Fruit fly (Drosophila melanogaster): ENCODE measurements around the gene CG12099.

The CG12099 gene

dm6 chr3L:1579169-1579853 is 21.0 kb upstream of the CG12099 start (continued):
- TF ChIP-seq HLH4C (GFP tag; IDR thresholded peaks at IDR 0.05; ENCODE audit: partially characterized antibody) (no peak), gt (GFP tag; IDR thresholded peaks at IDR 0.05) (no peak), bab2 (GFP tag; optimal IDR thresholded peaks at IDR 0.05) (peak; percentile 81), CG1233 (GFP tag; optimal IDR thresholded peaks at IDR 0.05) (peak; percentile 77), cwo (GFP tag; optimal IDR thresholded peaks at IDR 0.05) (peak; percentile 25), esg (GFP tag; conservative IDR thresholded peaks at IDR 0.05) (no peak; the same call in 1 of the 2 replicates), Deaf1 (tag; optimal IDR thresholded peaks at IDR 0.05) (no peak), CG16813 (GFP tag; IDR thresholded peaks at IDR 0.05; ENCODE audit: partially characterized antibody) (no peak), CG12155 (GFP tag; optimal IDR thresholded peaks at IDR 0.05) (peak; percentile 14), CG13624 (GFP tag; optimal IDR thresholded peaks at IDR 0.05) (no peak), pnt (GFP tag; optimal IDR thresholded peaks at IDR 0.05) (peak; percentile 61), CHES-1-like (GFP tag; optimal IDR thresholded peaks at IDR 0.05) (peak; percentile 72), CG7963 (GFP tag; IDR thresholded peaks at IDR 0.05; ENCODE audit: partially characterized antibody) (no peak), dysf (GFP tag; IDR thresholded peaks at IDR 0.05) (no peak; the same call in 1 of the 3 replicates), Opbp (GFP tag; IDR thresholded peaks at IDR 0.05; ENCODE audit: partially characterized antibody) (no peak), vvl (GFP tag; IDR thresholded peaks at IDR 0.05) (peak; percentile 37), Camta (GFP tag; optimal IDR thresholded peaks at IDR 0.05) (peak; percentile 73), lov (optimal IDR thresholded peaks at IDR 0.05) (no peak), lov (GFP tag; IDR thresholded peaks at IDR 0.05) (peak; percentile 86; the same call in 2 of the 3 replicates), CG16863 (GFP tag; optimal IDR thresholded peaks at IDR 0.05) (peak; percentile 56), GATAe (GFP tag; conservative IDR thresholded peaks at IDR 0.05) (peak; percentile 14; the same call in 1 of the 2 replicates), CG7357 (GFP tag; IDR thresholded peaks at IDR 0.05) (no peak), TFAM (GFP tag; optimal IDR thresholded peaks at IDR 0.05) (peak; percentile 58), twi (tag; optimal IDR thresholded peaks at IDR 0.05) (peak; percentile 75), CG7928 (GFP tag; optimal IDR thresholded peaks at IDR 0.05) (no peak), CTCF (GFP tag; optimal IDR thresholded peaks at IDR 0.05) (no peak), crol (GFP tag; IDR thresholded peaks at IDR 0.05) (peak; percentile 90), CG17802 (tag; optimal IDR thresholded peaks at IDR 0.05) (peak; percentile 58), zfh1 (GFP tag; IDR thresholded peaks at IDR 0.05) (peak; percentile 28), CG9437 (GFP tag; optimal IDR thresholded peaks at IDR 0.05) (peak; percentile 6), kah (GFP tag; optimal IDR thresholded peaks at IDR 0.05) (peak; percentile 10), MTF-1 (GFP tag; optimal IDR thresholded peaks at IDR 0.05; ENCODE audit: borderline replicate concordance) (peak; percentile 90), Mad (GFP tag; optimal IDR thresholded peaks at IDR 0.05) (no peak), H2.0 (GFP tag; IDR thresholded peaks at IDR 0.05) (peak; percentile 52), CG14965 (GFP tag; optimal IDR thresholded peaks at IDR 0.05; ENCODE audit: borderline replicate concordance) (peak; percentile 60), crc (GFP tag; optimal IDR thresholded peaks at IDR 0.05) (peak; percentile 64), CG34224 (GFP tag; IDR thresholded peaks at IDR 0.05; ENCODE audit: partially characterized antibody) (no peak), CG12236 (GFP tag; optimal IDR thresholded peaks at IDR 0.05) (peak; percentile 48), CG9609 (GFP tag; optimal IDR thresholded peaks at IDR 0.05) (peak; percentile 16), CG3995 (GFP tag; optimal IDR thresholded peaks at IDR 0.05) (peak; percentile 42), CG9817 (tag; optimal IDR thresholded peaks at IDR 0.05) (peak; percentile 34), chm (GFP tag; IDR thresholded peaks at IDR 0.05) (peak; percentile 73), pzg (GFP tag; optimal IDR thresholded peaks at IDR 0.05) (no peak), CG16779 (GFP tag; IDR thresholded peaks at IDR 0.05) (no peak), CG10979 (tag; optimal IDR thresholded peaks at IDR 0.05) (peak; percentile 71), Optix (GFP tag; IDR thresholded peaks at IDR 0.05) (peak; percentile 73; the same call in 1 of the 3 replicates), sr (GFP tag; IDR thresholded peaks at IDR 0.05) (peak; percentile 72; the same call in 2 of the 3 replicates), CrebB (tag; optimal IDR thresholded peaks at IDR 0.05) (peak; percentile 80), crp (GFP tag; optimal IDR thresholded peaks at IDR 0.05) (peak in 1 of 2 experiments; percentile 27), CG15269 (tag; optimal IDR thresholded peaks at IDR 0.05) (peak; percentile 55)
